Fruit fly (Drosophila melanogaster): ENCODE results near the gene tal-3A.

Gene tal-3A

dm6 chr3R:13806032-13806709, 6.7 kb upstream of the tal-3A start:
- TF ChIP-seq CG12768 (GFP tag; optimal IDR thresholded peaks at IDR 0.05): no peak
- no peak for TF ChIP-seq pad (GFP tag; optimal IDR thresholded peaks at IDR 0.05)
- TF ChIP-seq CG7101 (tag; optimal IDR thresholded peaks at IDR 0.05): no peak
- no peak for TF ChIP-seq bab1 (GFP tag; optimal IDR thresholded peaks at IDR 0.05)
- no peak for TF ChIP-seq Hr96 (GFP tag; optimal IDR thresholded peaks at IDR 0.05)
- no peak for TF ChIP-seq CG11617 (GFP tag; optimal IDR thresholded peaks at IDR 0.05)
- no peak for TF ChIP-seq kay (GFP tag; ENCODE audit: borderline replicate concordance)
- no peak for TF ChIP-seq cnc (optimal IDR thresholded peaks at IDR 0.05)
- no peak for TF ChIP-seq CG14711 (tag; optimal IDR thresholded peaks at IDR 0.05)
- TF ChIP-seq cic (GFP tag; optimal IDR thresholded peaks at IDR 0.05): no peak

DNA sequence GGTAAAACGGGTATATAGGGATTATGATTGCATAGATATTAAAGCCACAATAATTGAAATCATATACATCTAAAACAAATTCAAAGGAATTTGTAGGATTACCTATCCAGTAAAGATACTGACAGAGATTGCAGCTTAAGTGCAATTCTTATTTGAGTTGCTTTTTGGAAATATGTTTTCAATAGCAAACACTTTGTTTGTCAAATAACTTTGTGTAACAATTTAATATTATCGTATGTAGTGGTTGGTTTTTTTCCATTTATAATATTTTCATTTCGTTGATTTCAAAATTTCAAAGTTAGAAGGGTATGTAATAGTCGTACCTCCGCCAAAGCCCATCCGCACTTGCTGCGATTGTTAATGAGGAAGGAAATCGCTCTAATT, 6.2 kb upstream of the tal-3A start:
- no peak for TF ChIP-seq cnc (optimal IDR thresholded peaks at IDR 0.05)
- no peak for TF ChIP-seq CG14711 (tag; optimal IDR thresholded peaks at IDR 0.05)
- TF ChIP-seq Crg-1 (GFP tag; optimal IDR thresholded peaks at IDR 0.05): no peak
- TF ChIP-seq ovo (GFP tag; optimal IDR thresholded peaks at IDR 0.05): no peak
- TF ChIP-seq CG33017 (tag; optimal IDR thresholded peaks at IDR 0.05): no peak
- TF ChIP-seq cic (GFP tag; optimal IDR thresholded peaks at IDR 0.05): no peak
- TF ChIP-seq Hr96 (GFP tag; optimal IDR thresholded peaks at IDR 0.05): no peak
- TF ChIP-seq CG7101 (tag; optimal IDR thresholded peaks at IDR 0.05): no peak
- no peak for TF ChIP-seq kay (GFP tag; ENCODE audit: borderline replicate concordance)
- no peak for TF ChIP-seq pad (GFP tag; optimal IDR thresholded peaks at IDR 0.05)
- TF ChIP-seq CG7045 (GFP tag; optimal IDR thresholded peaks at IDR 0.05): no peak
- TF ChIP-seq CG5204 (GFP tag; optimal IDR thresholded peaks at IDR 0.05): no peak
- TF ChIP-seq bab1 (GFP tag; optimal IDR thresholded peaks at IDR 0.05): no peak
- no peak for TF ChIP-seq CG12768 (GFP tag; optimal IDR thresholded peaks at IDR 0.05)
- no peak for TF ChIP-seq CG1620 (GFP tag; optimal IDR thresholded peaks at IDR 0.05)
- TF ChIP-seq Clk (GFP tag; optimal IDR thresholded peaks at IDR 0.05): no peak
- TF ChIP-seq CG11617 (GFP tag; optimal IDR thresholded peaks at IDR 0.05): no peak
- TF ChIP-seq Mnt (GFP tag; optimal IDR thresholded peaks at IDR 0.05): no peak
- TF ChIP-seq tj (GFP tag; optimal IDR thresholded peaks at IDR 0.05): no peak

- TF ChIP-seq CG11617 (GFP tag; optimal IDR thresholded peaks at IDR 0.05) (no peak), Hr96 (GFP tag; optimal IDR thresholded peaks at IDR 0.05) (no peak), toe (GFP tag; optimal IDR thresholded peaks at IDR 0.05) (no peak), Crg-1 (GFP tag; optimal IDR thresholded peaks at IDR 0.05) (no peak), kay (GFP tag; ENCODE audit: borderline replicate concordance) (no peak), bab1 (GFP tag; optimal IDR thresholded peaks at IDR 0.05) (no peak)
These were observed 5.6 kb upstream of the tal-3A start for dm6 chr3R:13807330-13807729.

DNA sequence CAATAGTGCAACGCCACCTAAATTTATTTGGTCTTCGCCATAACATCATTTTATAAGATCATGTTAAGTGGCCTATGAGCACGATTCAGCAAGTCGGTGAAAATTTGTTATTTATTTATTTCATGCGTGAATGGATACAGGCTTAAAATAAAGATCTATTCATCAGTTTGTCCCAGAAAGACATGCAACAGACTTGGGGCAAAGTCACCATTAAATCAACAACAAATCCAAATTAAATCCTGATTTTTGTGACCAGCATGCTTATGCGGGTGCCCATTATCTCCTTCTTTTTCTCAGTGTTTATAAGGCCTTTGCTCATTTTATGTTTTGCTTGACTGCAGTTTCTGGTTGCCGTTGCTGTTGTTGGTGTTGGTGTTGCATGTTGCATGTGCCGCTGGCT, 5.0 kb upstream of the tal-3A start:
- TF ChIP-seq CG1620 (GFP tag; optimal IDR thresholded peaks at IDR 0.05) (no peak), CG11617 (GFP tag; optimal IDR thresholded peaks at IDR 0.05) (no peak), toe (GFP tag; optimal IDR thresholded peaks at IDR 0.05) (no peak), CG33017 (tag; optimal IDR thresholded peaks at IDR 0.05) (no peak), tj (GFP tag; optimal IDR thresholded peaks at IDR 0.05) (no peak), CG14711 (tag; optimal IDR thresholded peaks at IDR 0.05) (no peak), Mnt (GFP tag; optimal IDR thresholded peaks at IDR 0.05) (no peak), cic (GFP tag; optimal IDR thresholded peaks at IDR 0.05) (no peak), Hr96 (GFP tag; optimal IDR thresholded peaks at IDR 0.05) (no peak), kay (GFP tag; ENCODE audit: borderline replicate concordance) (no peak), Clk (GFP tag; optimal IDR thresholded peaks at IDR 0.05) (no peak), pad (GFP tag; optimal IDR thresholded peaks at IDR 0.05) (no peak), cnc (optimal IDR thresholded peaks at IDR 0.05) (no peak), CG12768 (GFP tag; optimal IDR thresholded peaks at IDR 0.05) (no peak), CG5204 (GFP tag; optimal IDR thresholded peaks at IDR 0.05) (no peak), CG7045 (GFP tag; optimal IDR thresholded peaks at IDR 0.05) (no peak)

DNA sequence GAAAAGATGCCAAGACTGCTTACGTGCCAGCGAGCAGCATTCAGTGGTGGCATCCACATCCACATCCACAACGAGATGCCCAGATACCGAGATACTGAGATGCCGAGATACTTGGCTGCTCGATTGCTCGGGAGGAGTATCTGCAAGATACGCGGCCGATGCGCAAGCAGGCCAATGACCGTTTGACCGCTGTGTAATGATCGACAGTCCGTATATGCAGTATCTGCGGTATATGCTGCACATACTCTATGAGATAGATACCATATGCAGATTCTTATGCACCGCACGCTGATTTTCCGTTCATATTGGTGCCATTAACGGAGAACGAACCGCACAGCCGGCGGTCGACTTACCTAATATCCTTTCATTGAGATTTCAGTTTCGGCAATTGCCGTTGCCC, 3.6 kb upstream of the tal-3A start:
- TF ChIP-seq bab1 (GFP tag; optimal IDR thresholded peaks at IDR 0.05) (no peak), toe (GFP tag; optimal IDR thresholded peaks at IDR 0.05) (no peak), Mnt (GFP tag; optimal IDR thresholded peaks at IDR 0.05) (no peak), CG14711 (tag; optimal IDR thresholded peaks at IDR 0.05) (no peak), tj (GFP tag; optimal IDR thresholded peaks at IDR 0.05) (no peak), Crg-1 (GFP tag; optimal IDR thresholded peaks at IDR 0.05) (no peak), CG7045 (GFP tag; optimal IDR thresholded peaks at IDR 0.05) (no peak), pad (GFP tag; optimal IDR thresholded peaks at IDR 0.05) (no peak), CG11617 (GFP tag; optimal IDR thresholded peaks at IDR 0.05) (no peak)

DNA sequence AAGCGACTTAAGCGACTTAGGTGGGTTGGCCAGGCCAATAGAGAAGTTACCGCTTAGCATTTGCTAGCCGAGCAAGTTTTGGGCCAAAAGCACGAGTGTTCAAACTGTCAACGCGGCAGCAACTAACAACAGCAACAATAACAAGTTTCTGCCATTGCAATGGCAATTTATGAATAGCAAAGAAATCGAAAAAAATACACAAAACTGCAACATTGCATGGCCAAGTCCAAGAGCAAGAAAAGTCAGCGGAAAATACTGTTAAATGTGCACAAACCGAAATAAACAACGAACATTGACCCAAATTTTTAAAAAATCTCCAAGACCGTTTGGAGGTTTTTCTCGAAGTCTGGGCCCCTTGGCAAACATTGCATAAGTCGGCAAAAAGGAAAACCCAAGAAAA, 2.6 kb upstream of the tal-3A start:
- no peak for TF ChIP-seq CG1620 (GFP tag; optimal IDR thresholded peaks at IDR 0.05)
- no peak for TF ChIP-seq Clk (GFP tag; optimal IDR thresholded peaks at IDR 0.05)
- peak; percentile 91 for TF ChIP-seq tj (GFP tag; optimal IDR thresholded peaks at IDR 0.05)

- no peak for TF ChIP-seq CG7045 (GFP tag; optimal IDR thresholded peaks at IDR 0.05)
- no peak for TF ChIP-seq CG12768 (GFP tag; optimal IDR thresholded peaks at IDR 0.05)
- TF ChIP-seq Clk (GFP tag; optimal IDR thresholded peaks at IDR 0.05): no peak
- TF ChIP-seq tj (GFP tag; optimal IDR thresholded peaks at IDR 0.05): no peak
- TF ChIP-seq Mnt (GFP tag; optimal IDR thresholded peaks at IDR 0.05): no peak
These were observed 1.2 kb upstream of the tal-3A start for dm6 chr3R:13811737-13812136.

Measured in whole organism, adult.